Worm (Caenorhabditis elegans) whole organism, late embryonic: ENCODE results near the gene F01F1.2.

Experiments used
- ama-1 ChIP-seq: fragments of 150-350 bp; optimal IDR thresholded peaks from 2 replicates; lab custom pipeline; 2014
- ceh-19 ChIP-seq: fragments of 200-800 bp; sonication (Bioruptor generic); optimal IDR thresholded peaks from 2 replicates; lab custom pipeline; 2018; ENCODE audit warnings: mild to moderate bottlenecking, missing genetic modification characterization, missing compliant biosample characterization
- ceh-31 ChIP-seq: sonication (generic microtip); optimal IDR thresholded peaks from 2 replicates; lab custom pipeline; 2016; ENCODE audit warnings: missing genetic modification characterization, missing compliant biosample characterization
- ceh-45 ChIP-seq: fragments of 200-800 bp; sonication (Bioruptor generic); IDR thresholded peaks from 2 replicates; pipeline ENCODE4 v1.3.6; 2022; ENCODE audit warnings: missing genetic modification reagents, missing genetic modification characterization, missing compliant biosample characterization
- ets-4 ChIP-seq: sonication (generic microtip); optimal IDR thresholded peaks from 2 replicates; lab custom pipeline; 2016; ENCODE audit warnings: missing genetic modification characterization, missing compliant biosample characterization
- lin-11 ChIP-seq: fragments of 200-800 bp; sonication (Bioruptor generic); optimal IDR thresholded peaks from 2 replicates; lab custom pipeline; 2018; ENCODE audit warnings: mild to moderate bottlenecking, missing genetic modification characterization, missing compliant biosample characterization
- nhr-11 ChIP-seq: fragments of 150-350 bp; optimal IDR thresholded peaks from 2 replicates; lab custom pipeline; 2014; ENCODE audit warnings: missing biosample characterization, missing genetic modification characterization
- pha-4 ChIP-seq: fragments of 150-350 bp; optimal IDR thresholded peaks from 2 replicates; lab custom pipeline; 2018; ENCODE audit warnings: missing biosample characterization, missing genetic modification reagents, missing genetic modification characterization
- tbx-2 ChIP-seq: sonication (generic microtip); optimal IDR thresholded peaks from 2 replicates; lab custom pipeline; 2016; ENCODE audit warnings: missing genetic modification characterization, missing compliant biosample characterization

DNA sequence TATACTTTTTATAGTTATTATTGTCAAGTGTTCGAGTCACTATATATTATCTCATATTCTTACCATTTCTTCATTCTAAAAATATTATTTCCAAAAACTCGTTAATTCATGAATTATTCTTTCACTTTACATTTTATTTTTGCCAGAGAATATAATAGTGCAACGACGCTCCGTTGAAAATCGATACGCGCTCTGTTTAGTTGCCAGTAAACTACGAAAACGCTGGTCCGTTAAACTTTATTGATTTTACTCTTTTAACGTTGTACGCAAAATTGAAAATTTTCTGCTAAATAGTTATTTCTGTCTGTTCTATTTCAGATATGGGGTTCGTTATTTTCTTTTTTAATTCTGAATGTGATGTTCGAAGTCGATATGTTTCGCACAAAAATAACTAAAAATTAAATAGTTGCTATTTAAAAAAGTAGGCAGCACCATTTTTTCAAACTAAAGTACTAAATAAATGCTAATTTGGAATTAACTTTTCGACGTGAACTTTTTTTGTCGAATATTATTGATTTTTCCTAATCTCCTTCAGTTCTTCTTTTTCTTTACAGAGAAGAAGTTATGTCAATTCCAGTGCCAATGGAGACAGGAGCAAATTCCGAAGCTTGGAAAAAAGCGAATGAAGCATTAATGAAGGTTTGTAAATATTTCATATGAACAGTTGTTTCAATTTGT lies 1.1 kb downstream of the F01F1.2 start, which contains the start of gene hpo-10:
- no peak for TF ChIP-seq ceh-19 (GFP tag; lab: Kevin White, UChicago)
- no peak for TF ChIP-seq nhr-11 (tag; lab: Kevin White, UChicago)
- no peak for TF ChIP-seq lin-11 (tag; lab: Kevin White, UChicago)
- peak; percentile 13 for TF ChIP-seq ceh-31
- TF ChIP-seq ets-4 (tag; lab: Kevin White, UChicago) = no peak
- no peak for TF ChIP-seq ceh-45 (GFP tag; lab: Robert Waterston, UW)
- no peak for TF ChIP-seq ama-1 (lab: Kevin White, UChicago)
- no peak for TF ChIP-seq tbx-2
- no peak for TF ChIP-seq pha-4 (tag; lab: Kevin White, UChicago)
